Fruit fly (Drosophila melanogaster) whole organism, embryonic: ENCODE measurements around the gene CG13000.

Experiments used
- Atf-2 ChIP-seq: fragments of 200-800 bp; sonication (Bioruptor generic); optimal IDR thresholded peaks from 2 replicates; lab custom pipeline; 2016; ENCODE audit warnings: missing biosample characterization, missing genetic modification characterization
- CG10267 ChIP-seq: fragments of 200-800 bp; sonication (Bioruptor generic); optimal IDR thresholded peaks from 2 replicates; lab custom pipeline; 2018; ENCODE audit warnings: missing biosample characterization, mild to moderate bottlenecking, missing genetic modification characterization, moderate library complexity
- CG12104 ChIP-seq: fragments of 200-800 bp; sonication (Bioruptor generic); optimal IDR thresholded peaks from 3 replicates; lab custom pipeline; 2016; ENCODE audit warnings: missing biosample characterization, missing genetic modification characterization
- CG12236 ChIP-seq: fragments of 200-800 bp; sonication (Bioruptor generic); optimal IDR thresholded peaks from 2 replicates; lab custom pipeline; 2016; ENCODE audit warnings: missing biosample characterization, missing genetic modification characterization
- CG12391 ChIP-seq: fragments of 200-800 bp; sonication (Bioruptor generic); optimal IDR thresholded peaks from 3 replicates; lab custom pipeline; 2018; ENCODE audit warnings: missing biosample characterization, mild to moderate bottlenecking, missing genetic modification characterization, moderate library complexity
- CG14965 ChIP-seq: fragments of 200-800 bp; sonication (Bioruptor generic); optimal IDR thresholded peaks from 2 replicates; lab custom pipeline; 2016; ENCODE audit warnings: missing biosample characterization, missing genetic modification characterization, borderline replicate concordance
- CG15073 ChIP-seq: fragments of 200-800 bp; sonication (Bioruptor generic); optimal IDR thresholded peaks from 2 replicates; lab custom pipeline; 2016; ENCODE audit warnings: missing biosample characterization, missing genetic modification characterization
- CG15601 ChIP-seq: fragments of 200-800 bp; sonication (Bioruptor generic); optimal IDR thresholded peaks from 3 replicates; lab custom pipeline; 2019; ENCODE audit warnings: missing biosample characterization, mild to moderate bottlenecking, missing genetic modification characterization, moderate library complexity
- CG16815 ChIP-seq: fragments of 200-800 bp; sonication (Bioruptor generic); optimal IDR thresholded peaks from 3 replicates; lab custom pipeline; 2017; ENCODE audit warnings: missing biosample characterization, mild to moderate bottlenecking, missing genetic modification characterization
- CG2712 ChIP-seq: fragments of 200-800 bp; optimal IDR thresholded peaks from 3 replicates; lab custom pipeline; 2019; ENCODE audit warnings: missing biosample characterization, mild to moderate bottlenecking, missing genetic modification characterization, moderate library complexity
- CG30403 ChIP-seq: fragments of 200-800 bp; sonication (Bioruptor generic); optimal IDR thresholded peaks from 3 replicates; lab custom pipeline; 2016; ENCODE audit warnings: missing biosample characterization, missing genetic modification characterization
- CG32532 ChIP-seq: fragments of 200-800 bp; sonication (Bioruptor generic); IDR thresholded peaks from 2 replicates; pipeline ENCODE4 v1.3.6; 2022; ENCODE audit warnings: missing biosample characterization, missing genetic modification characterization
- CG32772 ChIP-seq: fragments of 200-800 bp; sonication (Bioruptor generic); IDR thresholded peaks from 2 replicates; pipeline ENCODE4 v1.3.6; 2022; ENCODE audit warnings: missing biosample characterization, missing genetic modification characterization
- CG3726 ChIP-seq: fragments of 200-800 bp; sonication (Bioruptor generic); IDR thresholded peaks from 3 replicates; pipeline ENCODE4, ENCODE4 v1.3.6; 2022; ENCODE audit warnings: missing biosample characterization, missing genetic modification characterization
- CG5180 ChIP-seq: fragments of 200-800 bp; sonication (Bioruptor generic); optimal IDR thresholded peaks from 3 replicates; lab custom pipeline; 2017; ENCODE audit warnings: missing biosample characterization, missing genetic modification characterization, mild to moderate bottlenecking, moderate library complexity, missing genetic modification reagents
- CG6791 ChIP-seq: fragments of 200-800 bp; sonication (Bioruptor generic); IDR thresholded peaks from 3 replicates; pipeline ENCODE4 v1.3.6; 2022; ENCODE audit warnings: missing biosample characterization, missing genetic modification characterization; ENCODE audit not compliant: partially characterized antibody
- CG7372 ChIP-seq: fragments of 200-800 bp; sonication (Bioruptor generic); IDR thresholded peaks from 2 replicates; pipeline ENCODE4 v1.3.6; 2022; ENCODE audit warnings: missing biosample characterization, missing genetic modification characterization
- CG7745 ChIP-seq: fragments of 200-800 bp; sonication (Bioruptor generic); optimal IDR thresholded peaks from 2 replicates; lab custom pipeline; 2018; ENCODE audit warnings: missing biosample characterization, mild to moderate bottlenecking, missing genetic modification characterization, moderate library complexity
- CG7786 ChIP-seq: fragments of 200-800 bp; sonication (Bioruptor generic); optimal IDR thresholded peaks from 2 replicates; lab custom pipeline; 2016; ENCODE audit warnings: missing biosample characterization, missing genetic modification characterization
- CG8290 ChIP-seq, 3 experiments: fragments of 200-800 bp; sonication (Bioruptor generic); optimal IDR thresholded peaks; 2 replicates each; lab custom pipeline; 2016 to 2019; ENCODE audit warnings: missing biosample characterization in 3 of 3, missing genetic modification characterization in 3 of 3, mild to moderate bottlenecking in 2 of 3, moderate library complexity in 1 of 3
- CG9215 ChIP-seq: fragments of 200-800 bp; sonication (Bioruptor generic); IDR thresholded peaks from 2 replicates; pipeline ENCODE4 v1.3.6; 2022; ENCODE audit warnings: missing biosample characterization, missing genetic modification characterization
- CG9876 ChIP-seq: fragments of 200-800 bp; sonication (Bioruptor generic); optimal IDR thresholded peaks from 2 replicates; lab custom pipeline; 2016; ENCODE audit warnings: missing biosample characterization, missing genetic modification characterization
- CoRest ChIP-seq: fragments of 200-800 bp; sonication (Bioruptor generic); optimal IDR thresholded peaks from 3 replicates; lab custom pipeline; 2018; ENCODE audit warnings: missing biosample characterization, mild to moderate bottlenecking, missing genetic modification characterization, moderate library complexity
- HLHmδ ChIP-seq: fragments of 200-800 bp; sonication (Bioruptor generic); optimal IDR thresholded peaks from 2 replicates; lab custom pipeline; 2018; ENCODE audit warnings: missing biosample characterization, mild to moderate bottlenecking, missing genetic modification characterization, moderate library complexity
- Hr51 ChIP-seq, 2 experiments: fragments of 200-800 bp; sonication (Bioruptor generic); optimal IDR thresholded peaks; 2 replicates in 1 of 2; 3 replicates in 1 of 2; lab custom pipeline; 2016 to 2018; ENCODE audit warnings: missing biosample characterization in 2 of 2, missing genetic modification characterization in 2 of 2, mild to moderate bottlenecking in 1 of 2, moderate library complexity in 1 of 2
- Hsf ChIP-seq: fragments of 200-800 bp; sonication (Bioruptor generic); optimal IDR thresholded peaks from 3 replicates; lab custom pipeline; 2016; ENCODE audit warnings: missing biosample characterization, missing genetic modification characterization
- Oli ChIP-seq: fragments of 200-800 bp; sonication (Bioruptor generic); optimal IDR thresholded peaks from 2 replicates; lab custom pipeline; 2018; ENCODE audit warnings: missing biosample characterization, mild to moderate bottlenecking, missing genetic modification characterization, moderate library complexity
- Ravus ChIP-seq: fragments of 200-800 bp; sonication (Bioruptor generic); IDR thresholded peaks from 2 replicates; pipeline ENCODE4 v1.3.6; 2022; ENCODE audit warnings: missing biosample characterization, missing genetic modification characterization
- Side ChIP-seq: fragments of 200-800 bp; sonication (Bioruptor generic); optimal IDR thresholded peaks from 2 replicates; lab custom pipeline; 2016; ENCODE audit warnings: missing biosample characterization, missing genetic modification characterization
- TFAM ChIP-seq: fragments of 200-800 bp; sonication (Bioruptor generic); optimal IDR thresholded peaks from 2 replicates; lab custom pipeline; 2017; ENCODE audit warnings: missing biosample characterization, missing genetic modification characterization, inconsistent platforms
- Vsx1 ChIP-seq: fragments of 200-800 bp; sonication (Bioruptor generic); optimal IDR thresholded peaks from 2 replicates; lab custom pipeline; 2017; ENCODE audit warnings: missing biosample characterization, mild to moderate bottlenecking, missing genetic modification characterization, missing genetic modification reagents
- az2 ChIP-seq: fragments of 200-800 bp; sonication (Bioruptor generic); optimal IDR thresholded peaks from 3 replicates; lab custom pipeline; 2016; ENCODE audit warnings: missing biosample characterization, missing genetic modification characterization
- btn ChIP-seq: fragments of 200-800 bp; sonication (Bioruptor generic); optimal IDR thresholded peaks from 2 replicates; lab custom pipeline; 2016; ENCODE audit warnings: missing biosample characterization, missing genetic modification characterization
- gsb-n ChIP-seq: fragments of 200-800 bp; sonication (Bioruptor generic); optimal IDR thresholded peaks from 3 replicates; lab custom pipeline; 2018; ENCODE audit warnings: missing biosample characterization, mild to moderate bottlenecking, missing genetic modification characterization
- hkb ChIP-seq, 2 experiments: fragments of 200-800 bp in 1 of 2; fragments of >200 bp in 1 of 2; sonication (Bioruptor generic) in 1 of 2; IDR thresholded peaks in 1 of 2; optimal IDR thresholded peaks in 1 of 2; 2 replicates each; pipeline versions ENCODE4 v1.3.6 to Lab custom; 2017 to 2022; ENCODE audit warnings: missing biosample characterization in 1 of 2, missing genetic modification characterization in 1 of 2
- lov ChIP-seq, 2 experiments: fragments of 200-800 bp in 1 of 2; fragments of >200 bp in 1 of 2; sonication (Bioruptor generic) in 1 of 2; IDR thresholded peaks in 1 of 2; optimal IDR thresholded peaks in 1 of 2; 2 replicates in 1 of 2; 3 replicates in 1 of 2; pipeline versions ENCODE4 v1.3.6 to Lab custom; 2017 to 2022; ENCODE audit warnings: missing biosample characterization in 1 of 2, missing genetic modification characterization in 1 of 2
- luna ChIP-seq: fragments of 200-800 bp; sonication (Bioruptor generic); optimal IDR thresholded peaks from 2 replicates; lab custom pipeline; 2016; ENCODE audit warnings: missing biosample characterization, missing genetic modification characterization
- mam ChIP-seq: fragments of 200-800 bp; sonication (Bioruptor generic); optimal IDR thresholded peaks from 3 replicates; lab custom pipeline; 2016; ENCODE audit warnings: missing biosample characterization, missing genetic modification characterization
- nom ChIP-seq: fragments of 200-800 bp; sonication (Bioruptor generic); optimal IDR thresholded peaks from 2 replicates; lab custom pipeline; 2017; ENCODE audit warnings: missing biosample characterization, missing genetic modification characterization, mild to moderate bottlenecking, moderate library complexity, missing genetic modification reagents
- onecut ChIP-seq: fragments of 200-800 bp; sonication (Bioruptor generic); IDR thresholded peaks from 2 replicates; pipeline ENCODE4 v1.3.6; 2022; ENCODE audit warnings: missing biosample characterization, missing genetic modification characterization
- org-1 ChIP-seq: fragments of 200-800 bp; sonication (Bioruptor generic); optimal IDR thresholded peaks from 2 replicates; lab custom pipeline; 2017; ENCODE audit warnings: missing biosample characterization, missing genetic modification characterization
- pita ChIP-seq: fragments of 200-800 bp; sonication (Bioruptor generic); optimal IDR thresholded peaks from 2 replicates; lab custom pipeline; 2017; ENCODE audit warnings: missing biosample characterization, mild to moderate bottlenecking, missing genetic modification characterization
- prd ChIP-seq, 3 experiments: fragments of >200 bp in 2 of 3; fragments of 200-800 bp in 1 of 3; sonication (Bioruptor generic) in 1 of 3; optimal IDR thresholded peaks in 2 of 3; IDR thresholded peaks in 1 of 3; 2 replicates in 2 of 3; 3 replicates in 1 of 3; pipeline versions ENCODE4 v1.3.6 to Lab custom; 2017 to 2022; ENCODE audit warnings: missing biosample characterization in 1 of 3, missing genetic modification characterization in 1 of 3
- row ChIP-seq: fragments of 200-800 bp; sonication (Bioruptor generic); IDR thresholded peaks from 3 replicates; pipeline ENCODE4 v1.3.6; 2022; ENCODE audit warnings: missing biosample characterization, missing genetic modification characterization
- sens ChIP-seq: fragments of 200-800 bp; sonication (Bioruptor generic); peaks from one replicate; lab custom pipeline; 2016; ENCODE audit warnings: missing biosample characterization, missing genetic modification characterization
- sim ChIP-seq: fragments of 200-800 bp; sonication (Bioruptor generic); IDR thresholded peaks from 2 replicates; pipeline ENCODE4 v1.3.6; 2022; ENCODE audit warnings: missing biosample characterization, missing genetic modification characterization
- sob ChIP-seq: fragments of 200-800 bp; sonication (Bioruptor generic); IDR thresholded peaks from 2 replicates; pipeline ENCODE4 v1.3.6; 2022; ENCODE audit warnings: missing biosample characterization, missing genetic modification characterization
- trem ChIP-seq: fragments of 200-800 bp; optimal IDR thresholded peaks from 3 replicates; lab custom pipeline; 2019; ENCODE audit warnings: missing biosample characterization, mild to moderate bottlenecking, missing genetic modification characterization, moderate library complexity
- wor ChIP-seq: fragments of 200-800 bp; sonication (Bioruptor generic); IDR thresholded peaks from 2 replicates; pipeline ENCODE4 v1.3.6; 2022; ENCODE audit warnings: missing biosample characterization, missing genetic modification characterization
- zfh1 ChIP-seq: fragments of 200-800 bp; sonication (Bioruptor generic); IDR thresholded peaks from 3 replicates; pipeline ENCODE4 v1.3.6; 2022; ENCODE audit warnings: missing biosample characterization, missing genetic modification characterization

Gene CG13000

DNA sequence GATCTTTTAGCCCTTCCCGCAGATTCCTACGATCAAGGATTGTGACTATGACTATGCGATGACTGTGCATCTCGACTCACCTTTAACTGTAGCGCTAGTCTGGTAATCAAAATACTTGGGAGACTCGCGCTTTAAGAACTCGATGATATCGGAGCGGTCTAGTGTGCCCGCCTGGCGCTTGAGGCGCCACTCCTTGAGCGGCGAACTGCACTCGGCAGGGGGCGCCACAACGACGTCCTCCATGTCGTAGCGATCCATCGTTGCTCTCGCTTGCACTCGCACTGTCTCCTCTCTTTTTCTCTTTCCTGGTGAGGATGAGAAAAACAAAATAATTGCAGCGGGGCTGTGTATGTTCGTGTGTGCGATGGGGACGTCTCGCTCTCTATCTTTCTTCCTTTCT is 19.1 kb upstream of the CG13000 start (continued):
- no peak for TF ChIP-seq lov (optimal IDR thresholded peaks at IDR 0.05; lab: Kevin White, UChicago)
- TF ChIP-seq lov (GFP tag; IDR thresholded peaks at IDR 0.05; lab: Robert Waterston, UW) = peak; percentile 66; the same call in 1 of the 3 replicates
- TF ChIP-seq CG3726 = no peak
- TF ChIP-seq prd (optimal IDR thresholded peaks at IDR 0.05; lab: Kevin White, UChicago) = no peak
- peak; percentile 58; the same call in 2 of the 3 replicates for TF ChIP-seq prd (GFP tag; IDR thresholded peaks at IDR 0.05; lab: Robert Waterston, UW)
- TF ChIP-seq CG15073 = no peak
- peak; percentile 52 for TF ChIP-seq Side (GFP tag; lab: Kevin White, UChicago)
- peak; percentile 50 for TF ChIP-seq btn
- TF ChIP-seq wor (GFP tag; lab: Robert Waterston, UW) = no peak
- TF ChIP-seq CoRest = peak; percentile 11
- TF ChIP-seq pita (GFP tag; lab: Kevin White, UChicago) = no peak
- TF ChIP-seq gsb-n = no peak
- no peak for TF ChIP-seq Ravus (GFP tag; lab: Robert Waterston, UW)
- TF ChIP-seq Vsx1 (GFP tag; lab: Kevin White, UChicago) = no peak
- peak; percentile 22 for TF ChIP-seq CG5180 (GFP tag; lab: Kevin White, UChicago)
- TF ChIP-seq nom (GFP tag; lab: Kevin White, UChicago) = peak; percentile 59
- TF ChIP-seq CG10267 (tag; lab: Kevin White, UChicago) = peak; percentile 48
- TF ChIP-seq Hsf (GFP tag; lab: Kevin White, UChicago) = peak; percentile 38
- no peak for TF ChIP-seq CG9215 (GFP tag; lab: Robert Waterston, UW)
- TF ChIP-seq sim = peak; percentile 37; the same call in 1 of the 2 replicates
- TF ChIP-seq HLHmδ (GFP tag; lab: Kevin White, UChicago) = peak; percentile 75
- TF ChIP-seq CG15601 (tag; lab: Kevin White, UChicago) = peak; percentile 4
- TF ChIP-seq CG16815 (GFP tag; lab: Kevin White, UChicago) = peak; percentile 57
- TF ChIP-seq onecut = peak; percentile 79
- TF ChIP-seq CG7786 (GFP tag; lab: Kevin White, UChicago) = no peak
- no peak for TF ChIP-seq CG7745 (tag; lab: Kevin White, UChicago)
- peak; percentile 46 for TF ChIP-seq trem (tag; lab: Kevin White, UChicago)
- TF ChIP-seq org-1 = no peak
- TF ChIP-seq mam (GFP tag; lab: Kevin White, UChicago) = no peak
- peak; percentile 60; the same call in 2 of the 3 replicates for TF ChIP-seq CG6791 (GFP tag; lab: Robert Waterston, UW)
- peak in 1 of 2 experiments; percentile 25 for TF ChIP-seq Hr51 (GFP tag; optimal IDR thresholded peaks at IDR 0.05; lab: Kevin White, UChicago)
- TF ChIP-seq CG8290 (GFP tag; optimal IDR thresholded peaks at IDR 0.05; lab: Kevin White, UChicago) = peak; percentile 58
- peak in 1 of 2 experiments; percentile 73 for TF ChIP-seq CG8290 (tag; optimal IDR thresholded peaks at IDR 0.05; lab: Kevin White, UChicago)
- TF ChIP-seq Atf-2 (GFP tag; lab: Kevin White, UChicago) = peak; percentile 57
- no peak for TF ChIP-seq CG12391 (tag; lab: Kevin White, UChicago)
- peak; percentile 35; the same call in 1 of the 2 replicates for TF ChIP-seq CG7372 (GFP tag; lab: Robert Waterston, UW)
- TF ChIP-seq CG12236 = no peak
- no peak for TF ChIP-seq TFAM (GFP tag; lab: Kevin White, UChicago)
- TF ChIP-seq CG14965 (GFP tag; lab: Kevin White, UChicago) = peak; percentile 97
- TF ChIP-seq CG9876 (GFP tag; lab: Kevin White, UChicago) = peak; percentile 14

DNA sequence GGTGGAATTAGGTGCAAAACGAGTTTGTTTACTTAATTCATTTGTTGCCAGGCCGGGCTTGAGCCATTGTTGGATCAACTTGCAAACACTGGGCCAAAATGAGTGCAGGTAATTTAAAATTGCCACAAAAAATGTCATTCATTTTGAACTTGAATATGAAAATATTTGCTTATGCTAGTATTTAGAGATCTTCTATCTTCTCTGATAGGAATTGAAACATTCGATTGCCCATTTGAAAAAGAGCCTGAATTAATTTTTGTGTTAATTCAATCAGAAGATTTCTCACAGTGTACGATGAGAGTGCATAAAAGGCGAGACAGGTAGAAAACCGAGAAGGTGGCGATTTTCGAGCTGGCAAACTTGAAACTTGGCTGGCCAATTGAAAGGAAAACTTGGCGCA is 18.3 kb upstream of the CG13000 start:
- peak; percentile 40; the same call in 1 of the 2 replicates for TF ChIP-seq CG32532 (GFP tag; lab: Robert Waterston, UW)
- 0 out of 2 replicates have a peak, but pooled peaks have one; percentile 13 for TF ChIP-seq sob (GFP tag; lab: Robert Waterston, UW)
- peak; percentile 42; the same call in 2 of the 3 replicates for TF ChIP-seq row
- TF ChIP-seq CG12104 (GFP tag; lab: Kevin White, UChicago) = no peak
- TF ChIP-seq az2 = peak; percentile 3
- TF ChIP-seq CG2712 (tag; lab: Kevin White, UChicago) = peak; percentile 6
- 0 out of 3 replicates have a peak, but pooled peaks have one; percentile 22 for TF ChIP-seq zfh1 (GFP tag; lab: Robert Waterston, UW)
- no peak for TF ChIP-seq luna (GFP tag; lab: Kevin White, UChicago)
- peak; percentile 66 for TF ChIP-seq sens (GFP tag; lab: Kevin White, UChicago)
- no peak for TF ChIP-seq CG32772 (GFP tag; lab: Robert Waterston, UW)
- peak; percentile 29 for TF ChIP-seq Oli (tag; lab: Kevin White, UChicago)
- TF ChIP-seq CG30403 (GFP tag; lab: Kevin White, UChicago) = peak; percentile 19
- no peak for TF ChIP-seq hkb (optimal IDR thresholded peaks at IDR 0.05; lab: Kevin White, UChicago)
- 0 out of 2 replicates have a peak, but pooled peaks have one; percentile 24 for TF ChIP-seq hkb (GFP tag; IDR thresholded peaks at IDR 0.05; lab: Robert Waterston, UW)
